Fruit fly (Drosophila melanogaster) whole organism, embryonic: Measurements from ENCODE around the gene CG14153.
A peak's percentile ranks its signal among the peaks of the same experiment; 100 is the strongest.

Experiments
- Antp ChIP-seq: fragments of 200-800 bp; sonication (Bioruptor generic); optimal IDR thresholded peaks from 3 replicates; lab custom pipeline; 2016; ENCODE audit warnings: missing biosample characterization, missing genetic modification characterization
- Atf3 ChIP-seq: fragments of 200-800 bp; sonication (Bioruptor generic); optimal IDR thresholded peaks from 3 replicates; lab custom pipeline; 2016; ENCODE audit warnings: missing biosample characterization, missing genetic modification characterization
- Bdp1 ChIP-seq: fragments of 200-800 bp; sonication (Bioruptor generic); optimal IDR thresholded peaks from 3 replicates; lab custom pipeline; 2016; ENCODE audit warnings: missing biosample characterization, missing genetic modification characterization
- Blimp-1 ChIP-seq: fragments of 200-800 bp; sonication (Bioruptor generic); optimal IDR thresholded peaks from 3 replicates; lab custom pipeline; 2018; ENCODE audit warnings: missing biosample characterization, missing genetic modification characterization, mild to moderate bottlenecking, moderate library complexity, missing genetic modification reagents
- CG12659 ChIP-seq: fragments of 200-800 bp; sonication (Bioruptor generic); optimal IDR thresholded peaks from 3 replicates; lab custom pipeline; 2017; ENCODE audit warnings: mild to moderate bottlenecking, missing biosample characterization, missing genetic modification reagents, missing genetic modification characterization
- CG15514 ChIP-seq: fragments of 200-800 bp; sonication (Bioruptor generic); optimal IDR thresholded peaks from 3 replicates; lab custom pipeline; 2017; ENCODE audit warnings: missing biosample characterization, missing genetic modification characterization, mild to moderate bottlenecking, moderate library complexity, missing genetic modification reagents
- CG17829 ChIP-seq: fragments of 200-800 bp; optimal IDR thresholded peaks from 2 replicates; lab custom pipeline; 2019; ENCODE audit warnings: missing biosample characterization, mild to moderate bottlenecking, missing genetic modification characterization, moderate library complexity
- CG31365 ChIP-seq: fragments of 200-800 bp; sonication (Bioruptor generic); optimal IDR thresholded peaks from 2 replicates; lab custom pipeline; 2018; ENCODE audit warnings: missing biosample characterization, mild to moderate bottlenecking, missing genetic modification characterization
- CG33213 ChIP-seq: fragments of 200-800 bp; sonication (Bioruptor generic); optimal IDR thresholded peaks from 3 replicates; lab custom pipeline; 2016; ENCODE audit warnings: missing biosample characterization, missing genetic modification characterization
- CG3847 ChIP-seq: fragments of 200-800 bp; sonication (Bioruptor generic); IDR thresholded peaks from 2 replicates; pipeline ENCODE4 v1.3.6; 2022; ENCODE audit warnings: missing biosample characterization, missing genetic modification characterization
- CG6791 ChIP-seq: fragments of 200-800 bp; sonication (Bioruptor generic); IDR thresholded peaks from 3 replicates; pipeline ENCODE4 v1.3.6; 2022; ENCODE audit warnings: missing biosample characterization, missing genetic modification characterization; ENCODE audit not compliant: partially characterized antibody
- CG7987 ChIP-seq: fragments of 200-800 bp; sonication (Bioruptor generic); optimal IDR thresholded peaks from 2 replicates; lab custom pipeline; 2018; ENCODE audit warnings: missing biosample characterization, mild to moderate bottlenecking, missing genetic modification characterization, moderate library complexity
- CG8359 ChIP-seq: fragments of 200-800 bp; sonication (Bioruptor generic); optimal IDR thresholded peaks from 2 replicates; lab custom pipeline; 2017; ENCODE audit warnings: missing biosample characterization, mild to moderate bottlenecking, missing genetic modification characterization, borderline replicate concordance
- CG8478 ChIP-seq: fragments of >200 bp; optimal IDR thresholded peaks from 2 replicates; lab custom pipeline; 2018
- CG9437 ChIP-seq: fragments of 200-800 bp; sonication (Bioruptor generic); optimal IDR thresholded peaks from 2 replicates; lab custom pipeline; 2018; ENCODE audit warnings: missing biosample characterization, mild to moderate bottlenecking, missing genetic modification characterization
- CTCF ChIP-seq: fragments of 200-800 bp; sonication (Bioruptor generic); optimal IDR thresholded peaks from 2 replicates; lab custom pipeline; 2017; ENCODE audit warnings: missing biosample characterization, mild to moderate bottlenecking, missing genetic modification characterization, moderate library complexity
- Doc2 ChIP-seq: fragments of 200-800 bp; sonication (Bioruptor generic); IDR thresholded peaks from 2 replicates; pipeline ENCODE4 v1.3.6; 2022; ENCODE audit warnings: missing biosample characterization, missing genetic modification characterization
- Dp ChIP-seq: fragments of 200-800 bp; sonication (Bioruptor generic); optimal IDR thresholded peaks from 2 replicates; lab custom pipeline; 2018; ENCODE audit warnings: missing biosample characterization, mild to moderate bottlenecking, missing genetic modification characterization, moderate library complexity
- Dref ChIP-seq: fragments of 200-800 bp; sonication (Bioruptor generic); IDR thresholded peaks from 2 replicates; pipeline ENCODE4 v1.3.6; 2022; ENCODE audit warnings: missing biosample characterization, missing genetic modification characterization
- Ets97D ChIP-seq: fragments of 200-800 bp; sonication (Bioruptor generic); optimal IDR thresholded peaks from 3 replicates; lab custom pipeline; 2016; ENCODE audit warnings: missing biosample characterization, missing genetic modification characterization
- HHEX ChIP-seq: fragments of 200-800 bp; sonication (Bioruptor generic); optimal IDR thresholded peaks from 3 replicates; lab custom pipeline; 2017; ENCODE audit warnings: missing biosample characterization, mild to moderate bottlenecking, missing genetic modification characterization, missing genetic modification reagents
- HLH4C ChIP-seq: fragments of 200-800 bp; sonication (Bioruptor generic); IDR thresholded peaks from 3 replicates; pipeline ENCODE4 v1.3.6; 2022; ENCODE audit warnings: missing biosample characterization, missing genetic modification characterization; ENCODE audit not compliant: partially characterized antibody
- HLHmδ ChIP-seq: fragments of 200-800 bp; sonication (Bioruptor generic); optimal IDR thresholded peaks from 2 replicates; lab custom pipeline; 2018; ENCODE audit warnings: missing biosample characterization, mild to moderate bottlenecking, missing genetic modification characterization, moderate library complexity
- Hmr ChIP-seq: fragments of 200-800 bp; sonication (Bioruptor generic); optimal IDR thresholded peaks from 3 replicates; lab custom pipeline; 2017; ENCODE audit warnings: mild to moderate bottlenecking, missing biosample characterization, missing genetic modification reagents, missing genetic modification characterization
- Lhr ChIP-seq: fragments of 200-800 bp; sonication (Bioruptor generic); optimal IDR thresholded peaks from 3 replicates; lab custom pipeline; 2017; ENCODE audit warnings: mild to moderate bottlenecking, missing biosample characterization, missing genetic modification reagents, missing genetic modification characterization
- Lim3 ChIP-seq: fragments of 200-800 bp; sonication (Bioruptor generic); IDR thresholded peaks from 2 replicates; pipeline ENCODE4 v1.3.6; 2022; ENCODE audit warnings: missing biosample characterization, missing genetic modification characterization
- Med ChIP-seq: fragments of 200-800 bp; sonication (Bioruptor generic); peaks from one replicate; lab custom pipeline; 2016; ENCODE audit warnings: missing biosample characterization, missing genetic modification characterization, mild to moderate bottlenecking, inconsistent platforms, moderate library complexity
- NC2β ChIP-seq: fragments of 200-800 bp; sonication (Bioruptor generic); optimal IDR thresholded peaks from 2 replicates; lab custom pipeline; 2016; ENCODE audit warnings: missing biosample characterization, missing genetic modification characterization
- Nf-YB ChIP-seq: fragments of 200-800 bp; sonication (Bioruptor generic); optimal IDR thresholded peaks from 3 replicates; lab custom pipeline; 2019; ENCODE audit warnings: missing biosample characterization, mild to moderate bottlenecking, missing genetic modification characterization, moderate library complexity
- Opbp ChIP-seq: fragments of 200-800 bp; sonication (Bioruptor generic); IDR thresholded peaks from 3 replicates; pipeline ENCODE4 v1.3.6; 2022; ENCODE audit warnings: missing biosample characterization, missing genetic modification characterization; ENCODE audit not compliant: partially characterized antibody
- Scr ChIP-seq: fragments of 200-800 bp; sonication (Bioruptor generic); IDR thresholded peaks from 2 replicates; pipeline ENCODE4 v1.3.6; 2022; ENCODE audit warnings: missing biosample characterization, missing genetic modification characterization; ENCODE audit not compliant: partially characterized antibody
- Sin3A ChIP-seq: fragments of >200 bp; optimal IDR thresholded peaks from 2 replicates; lab custom pipeline; 2018
- Xrp1 ChIP-seq: fragments of 200-800 bp; sonication (Bioruptor generic); IDR thresholded peaks from 2 replicates; pipeline ENCODE4 v1.3.6; 2022; ENCODE audit warnings: missing biosample characterization, missing genetic modification characterization
- aop ChIP-seq: fragments of 200-800 bp; sonication (Bioruptor generic); IDR thresholded peaks from 2 replicates; pipeline ENCODE4 v1.3.6; 2022; ENCODE audit warnings: missing biosample characterization, missing genetic modification characterization
- bab2 ChIP-seq: fragments of 200-800 bp; sonication (Bioruptor generic); optimal IDR thresholded peaks from 2 replicates; lab custom pipeline; 2016; ENCODE audit warnings: missing biosample characterization, missing genetic modification characterization
- chif ChIP-seq, 2 experiments: fragments of 200-800 bp; sonication (Bioruptor generic); optimal IDR thresholded peaks; 3 replicates each; lab custom pipeline; 2016; ENCODE audit warnings: missing biosample characterization in 2 of 2, missing genetic modification characterization in 2 of 2
- esg ChIP-seq: fragments of 200-800 bp; sonication (Bioruptor generic); conservative IDR thresholded peaks from 2 replicates; pipeline ENCODE4 v1.3.6; 2022; ENCODE audit warnings: missing biosample characterization, missing genetic modification characterization
- grn ChIP-seq: fragments of 200-800 bp; sonication (Bioruptor generic); optimal IDR thresholded peaks from 3 replicates; lab custom pipeline; 2017; ENCODE audit warnings: missing biosample characterization, missing genetic modification characterization
- hkb ChIP-seq, 2 experiments: fragments of 200-800 bp in 1 of 2; fragments of >200 bp in 1 of 2; sonication (Bioruptor generic) in 1 of 2; IDR thresholded peaks in 1 of 2; optimal IDR thresholded peaks in 1 of 2; 2 replicates each; pipeline versions ENCODE4 v1.3.6 to Lab custom; 2017 to 2022; ENCODE audit warnings: missing biosample characterization in 1 of 2, missing genetic modification characterization in 1 of 2
- jumu ChIP-seq: fragments of 200-800 bp; sonication (Bioruptor generic); optimal IDR thresholded peaks from 3 replicates; lab custom pipeline; 2016; ENCODE audit warnings: missing biosample characterization, missing genetic modification characterization
- knrl ChIP-seq: fragments of 200-800 bp; sonication (Bioruptor generic); IDR thresholded peaks from 3 replicates; pipeline ENCODE4 v1.3.6; 2022; ENCODE audit warnings: missing biosample characterization, missing genetic modification characterization; ENCODE audit not compliant: partially characterized antibody
- nom ChIP-seq: fragments of 200-800 bp; sonication (Bioruptor generic); optimal IDR thresholded peaks from 2 replicates; lab custom pipeline; 2017; ENCODE audit warnings: missing biosample characterization, missing genetic modification characterization, mild to moderate bottlenecking, moderate library complexity, missing genetic modification reagents
- otp ChIP-seq: fragments of 200-800 bp; sonication (Bioruptor generic); IDR thresholded peaks from 3 replicates; pipeline ENCODE4, ENCODE4 v1.3.6; 2022; ENCODE audit warnings: missing biosample characterization, missing genetic modification characterization
- peb ChIP-seq: fragments of 200-800 bp; sonication (Bioruptor generic); IDR thresholded peaks from 2 replicates; pipeline ENCODE4 v1.3.6; 2022; ENCODE audit warnings: missing biosample characterization, missing genetic modification characterization
- sd ChIP-seq: fragments of 200-800 bp; sonication (Bioruptor generic); optimal IDR thresholded peaks from 3 replicates; lab custom pipeline; 2018; ENCODE audit warnings: missing biosample characterization, mild to moderate bottlenecking, missing genetic modification characterization, moderate library complexity
- seq ChIP-seq: fragments of 200-800 bp; sonication (Bioruptor generic); IDR thresholded peaks from 2 replicates; pipeline ENCODE4 v1.3.6; 2022; ENCODE audit warnings: missing biosample characterization, missing genetic modification characterization
- sqz ChIP-seq: fragments of 200-800 bp; sonication (Bioruptor generic); optimal IDR thresholded peaks from 3 replicates; lab custom pipeline; 2018; ENCODE audit warnings: missing biosample characterization, mild to moderate bottlenecking, missing genetic modification characterization
- twi ChIP-seq: fragments of 200-800 bp; optimal IDR thresholded peaks from 2 replicates; lab custom pipeline; 2019; ENCODE audit warnings: missing biosample characterization, mild to moderate bottlenecking, missing genetic modification characterization, moderate library complexity
- zen ChIP-seq: fragments of 200-800 bp; sonication (Bioruptor generic); optimal IDR thresholded peaks from 3 replicates; lab custom pipeline; 2018; ENCODE audit warnings: missing biosample characterization, mild to moderate bottlenecking, missing genetic modification characterization, moderate library complexity
- zfh1 ChIP-seq: fragments of 200-800 bp; sonication (Bioruptor generic); IDR thresholded peaks from 3 replicates; pipeline ENCODE4 v1.3.6; 2022; ENCODE audit warnings: missing biosample characterization, missing genetic modification characterization

The CG14153 gene

dm6 chr3L:10630885-10631359 lies 12.4 kb upstream of the CG14153 start, which contains the start of the genes CG42535, CG34001 and hay (continued):
- TF ChIP-seq hkb (optimal IDR thresholded peaks at IDR 0.05; lab: Kevin White, UChicago) (peak; percentile 32), hkb (GFP tag; IDR thresholded peaks at IDR 0.05; lab: Robert Waterston, UW) (no peak), Dref (GFP tag; lab: Robert Waterston, UW) (peak; percentile 77), CG7987 (no peak), Xrp1 (peak; percentile 25; the same call in 1 of the 2 replicates), HLH4C (GFP tag; lab: Robert Waterston, UW) (0 out of 3 replicates have a peak, but pooled peaks have one; percentile 34), Bdp1 (GFP tag; lab: Kevin White, UChicago) (no peak), HLHmδ (no peak), esg (no peak), bab2 (GFP tag; lab: Kevin White, UChicago) (peak; percentile 4), peb (GFP tag; lab: Robert Waterston, UW) (no peak), zfh1 (peak; percentile 9; the same call in 1 of the 3 replicates), CG8478 (lab: Kevin White, UChicago) (no peak), Doc2 (GFP tag; lab: Robert Waterston, UW) (no peak), twi (peak; percentile 4), Opbp (no peak), CG17829 (peak; percentile 36), zen (tag; lab: Kevin White, UChicago) (peak; percentile 13), Scr (GFP tag; lab: Robert Waterston, UW) (0 out of 2 replicates have a peak, but pooled peaks have one; percentile 43), CG3847 (GFP tag; lab: Robert Waterston, UW) (peak; percentile 64), Sin3A (lab: Kevin White, UChicago) (peak; percentile 98), chif (GFP tag; optimal IDR thresholded peaks at IDR 0.05; lab: Kevin White, UChicago) (no peak), CG15514 (peak; percentile 35), sqz (GFP tag; lab: Kevin White, UChicago) (no peak), CG9437 (GFP tag; lab: Kevin White, UChicago) (no peak), knrl (GFP tag; lab: Robert Waterston, UW) (peak; percentile 53), otp (no peak), CG6791 (0 out of 3 replicates have a peak, but pooled peaks have one; percentile 20), Med (peak; percentile 86), NC2β (GFP tag; lab: Kevin White, UChicago) (no peak), sd (tag; lab: Kevin White, UChicago) (peak; percentile 77), HHEX (GFP tag; lab: Kevin White, UChicago) (no peak), jumu (GFP tag; lab: Kevin White, UChicago) (peak; percentile 8), seq (GFP tag; lab: Robert Waterston, UW) (no peak), Blimp-1 (GFP tag; lab: Kevin White, UChicago) (no peak), CG12659 (peak; percentile 54), Atf3 (no peak), CTCF (no peak), Lim3 (no peak), aop (GFP tag; lab: Robert Waterston, UW) (no peak), Nf-YB (GFP tag; lab: Kevin White, UChicago) (no peak), Antp (GFP tag; lab: Kevin White, UChicago) (no peak), CG33213 (GFP tag; lab: Kevin White, UChicago) (no peak), CG31365 (tag; lab: Kevin White, UChicago) (no peak), grn (GFP tag; lab: Kevin White, UChicago) (no peak), Lhr (GFP tag; lab: Kevin White, UChicago) (peak; percentile 26), Ets97D (GFP tag; lab: Kevin White, UChicago) (peak; percentile 54), nom (GFP tag; lab: Kevin White, UChicago) (no peak), Hmr (GFP tag; lab: Kevin White, UChicago) (peak; percentile 6), Dp (GFP tag; lab: Kevin White, UChicago) (peak; percentile 84), CG8359 (GFP tag; lab: Kevin White, UChicago) (no peak)
